Worm (Caenorhabditis elegans) whole organism, L4 larva: ENCODE measurements around the gene ttr-15.

Experiments
- F26F4.8 ChIP-seq: fragments of 200-800 bp; sonication (Bioruptor generic); conservative IDR thresholded peaks from 2 replicates; pipeline ENCODE4 v1.3.6; 2022; ENCODE audit warnings: missing genetic modification characterization, missing compliant biosample characterization
- F37D6.2 ChIP-seq: sonication (generic microtip); optimal IDR thresholded peaks from 2 replicates; lab custom pipeline; 2016; ENCODE audit warnings: mild to moderate bottlenecking, missing genetic modification characterization, missing compliant biosample characterization
- T20F7.1 ChIP-seq: fragments of 200-800 bp; sonication (Bioruptor generic); optimal IDR thresholded peaks from 2 replicates; lab custom pipeline; 2018; ENCODE audit warnings: mild to moderate bottlenecking, missing genetic modification characterization, missing compliant biosample characterization
- Y48G9A.11 ChIP-seq: fragments of 200-800 bp; sonication (Bioruptor generic); IDR thresholded peaks from 2 replicates; pipeline ENCODE4 v1.3.6; 2022; ENCODE audit warnings: missing genetic modification reagents, missing genetic modification characterization, missing compliant biosample characterization
- ZK337.2 ChIP-seq: fragments of 200-800 bp; sonication (Bioruptor generic); IDR thresholded peaks from 2 replicates; pipeline ENCODE4 v1.3.6; 2022; ENCODE audit warnings: missing genetic modification reagents, missing genetic modification characterization, missing compliant biosample characterization
- ZK546.5 ChIP-seq, 2 experiments: sonication (generic microtip); optimal IDR thresholded peaks; 2 replicates each; lab custom pipeline; 2017; ENCODE audit warnings: missing biosample characterization in 2 of 2, missing genetic modification characterization in 2 of 2
- aha-1 ChIP-seq: fragments of 150-350 bp; peaks from one replicate; lab custom pipeline; 2014; ENCODE audit warnings: missing biosample characterization, missing genetic modification characterization
- arid-1 ChIP-seq: fragments of 200-800 bp; sonication (Bioruptor generic); conservative IDR thresholded peaks from 2 replicates; pipeline ENCODE4 v1.3.6; 2022; ENCODE audit warnings: missing genetic modification reagents, missing genetic modification characterization, missing compliant biosample characterization
- attf-4 ChIP-seq: sonication (generic microtip); optimal IDR thresholded peaks from 3 replicates; lab custom pipeline; 2017; ENCODE audit warnings: missing biosample characterization, missing genetic modification characterization
- ceh-62 ChIP-seq: sonication (generic microtip); optimal IDR thresholded peaks from 2 replicates; lab custom pipeline; 2017; ENCODE audit warnings: missing biosample characterization, missing genetic modification characterization
- ceh-82 ChIP-seq: sonication (generic microtip); optimal IDR thresholded peaks from 2 replicates; lab custom pipeline; 2017; ENCODE audit warnings: missing biosample characterization, missing genetic modification characterization
- ces-1 ChIP-seq: fragments of 150-350 bp; sonication (generic microtip); optimal IDR thresholded peaks from 4 replicates; lab custom pipeline; 2014; ENCODE audit warnings: missing biosample characterization, missing genetic modification reagents, missing genetic modification characterization
- ctbp-1 ChIP-seq: fragments of 200-800 bp; sonication (Bioruptor generic); IDR thresholded peaks from 2 replicates; pipeline ENCODE4 v1.3.6; 2022; ENCODE audit warnings: missing genetic modification reagents, missing genetic modification characterization, missing compliant biosample characterization
- daf-16 ChIP-seq, 3 experiments: sonication (generic microtip); optimal IDR thresholded peaks; 2 replicates each; lab custom pipeline; 2016 to 2017; ENCODE audit warnings: missing genetic modification characterization in 3 of 3, missing genetic modification reagents in 3 of 3, mild to moderate bottlenecking in 2 of 3, missing compliant biosample characterization in 2 of 3, missing biosample characterization in 1 of 3, moderate library complexity in 1 of 3
- daf-19 ChIP-seq: fragments of 200-800 bp; sonication (Bioruptor generic); conservative IDR thresholded peaks from 2 replicates; pipeline ENCODE4 v1.3.6; 2022; ENCODE audit warnings: missing genetic modification characterization, missing compliant biosample characterization
- daf-8 ChIP-seq: fragments of 200-800 bp; sonication (Bioruptor generic); IDR thresholded peaks from 2 replicates; pipeline ENCODE4 v1.3.6; 2022; ENCODE audit warnings: missing genetic modification characterization, missing compliant biosample characterization
- dmd-9 ChIP-seq: fragments of 200-800 bp; sonication (Bioruptor generic); IDR thresholded peaks from 2 replicates; pipeline ENCODE4 v1.3.6; 2022; ENCODE audit warnings: missing genetic modification reagents, missing genetic modification characterization, missing compliant biosample characterization
- dpl-1 ChIP-seq: fragments of 150-350 bp; optimal IDR thresholded peaks from 2 replicates; lab custom pipeline; 2014; ENCODE audit warnings: missing biosample characterization, missing genetic modification reagents, missing genetic modification characterization
- dve-1 ChIP-seq: sonication (generic microtip); optimal IDR thresholded peaks from 2 replicates; lab custom pipeline; 2017; ENCODE audit warnings: antibody characterized with exemption, mild to moderate bottlenecking, missing genetic modification characterization, missing compliant biosample characterization; ENCODE audit not compliant: insufficient read depth
- hif-1 ChIP-seq, 2 experiments: sonication (generic microtip); optimal IDR thresholded peaks; 2 replicates each; lab custom pipeline; 2016 to 2017; ENCODE audit warnings: missing compliant biosample characterization in 2 of 2, missing genetic modification characterization in 2 of 2, missing genetic modification reagents in 2 of 2, missing genotype in 2 of 2, mild to moderate bottlenecking in 1 of 2
- hmg-1.1 ChIP-seq: fragments of 200-800 bp; sonication (Bioruptor generic); IDR thresholded peaks from 2 replicates; pipeline ENCODE4 v1.3.6; 2022; ENCODE audit warnings: missing genetic modification reagents, missing genetic modification characterization, missing compliant biosample characterization
- jun-1 ChIP-seq: fragments of 150-350 bp; optimal IDR thresholded peaks from 2 replicates; lab custom pipeline; 2014; ENCODE audit warnings: missing biosample characterization, missing genetic modification reagents, missing genetic modification characterization
- lim-7 ChIP-seq: fragments of 200-800 bp; sonication (Bioruptor generic); IDR thresholded peaks from 2 replicates; pipeline ENCODE4 v1.3.6; 2022; ENCODE audit warnings: missing genetic modification characterization, missing compliant biosample characterization
- lin-13 ChIP-seq: fragments of 150-350 bp; optimal IDR thresholded peaks from 2 replicates; lab custom pipeline; 2014; ENCODE audit warnings: missing biosample characterization, missing genetic modification reagents, missing genetic modification characterization
- lin-38 ChIP-seq: fragments of 200-800 bp; sonication (Bioruptor generic); IDR thresholded peaks from 2 replicates; pipeline ENCODE4 v1.3.6; 2022; ENCODE audit warnings: missing genetic modification reagents, missing genetic modification characterization, missing compliant biosample characterization
- mep-1 ChIP-seq: fragments of 150-350 bp; sonication (generic microtip); optimal IDR thresholded peaks from 3 replicates; lab custom pipeline; 2014; ENCODE audit warnings: missing biosample characterization, missing genetic modification characterization
- mes-2 ChIP-seq: sonication (generic microtip); optimal IDR thresholded peaks from 2 replicates; lab custom pipeline; 2016; ENCODE audit warnings: missing genotype, mild to moderate bottlenecking, missing genetic modification characterization, missing compliant biosample characterization; ENCODE audit not compliant: poor library complexity, severe bottlenecking
- mxl-2 ChIP-seq: fragments of 200-800 bp; sonication (Bioruptor generic); conservative IDR thresholded peaks from 2 replicates; pipeline ENCODE4 v1.3.6; 2022; ENCODE audit warnings: missing genetic modification reagents, missing genetic modification characterization, missing compliant biosample characterization
- nhr-102 ChIP-seq: sonication (generic microtip); optimal IDR thresholded peaks from 2 replicates; lab custom pipeline; 2016; ENCODE audit warnings: mild to moderate bottlenecking, missing genetic modification characterization, moderate library complexity, missing compliant biosample characterization
- nhr-41 ChIP-seq: fragments of 200-800 bp; sonication (Bioruptor generic); IDR thresholded peaks from 2 replicates; pipeline ENCODE4 v1.3.6; 2022; ENCODE audit warnings: missing genetic modification reagents, missing genetic modification characterization, missing compliant biosample characterization
- nhr-6 ChIP-seq: fragments of 150-350 bp; optimal IDR thresholded peaks from 2 replicates; lab custom pipeline; 2014; ENCODE audit warnings: missing biosample characterization, missing genetic modification characterization
- pha-4 ChIP-seq, 2 experiments: fragments of 150-350 bp in 1 of 2; fragments of 200-800 bp in 1 of 2; sonication (Bioruptor generic) in 1 of 2; IDR thresholded peaks in 1 of 2; optimal IDR thresholded peaks in 1 of 2; 2 replicates each; pipeline versions ENCODE4 v1.3.6 to Lab custom; 2014 to 2022; ENCODE audit warnings: missing genetic modification characterization in 2 of 2, missing genetic modification reagents in 2 of 2, missing biosample characterization in 1 of 2, missing compliant biosample characterization in 1 of 2
- rbr-2 ChIP-seq: sonication (generic microtip); optimal IDR thresholded peaks from 2 replicates; lab custom pipeline; 2016; ENCODE audit warnings: missing genotype, missing genetic modification characterization, missing compliant biosample characterization
- saeg-2 ChIP-seq: fragments of 200-800 bp; sonication (Bioruptor generic); IDR thresholded peaks from 2 replicates; pipeline ENCODE4 v1.3.6; 2022; ENCODE audit warnings: missing genetic modification reagents, missing genetic modification characterization, missing compliant biosample characterization
- sdz-12 ChIP-seq: fragments of 200-800 bp; sonication (Bioruptor generic); optimal IDR thresholded peaks from 2 replicates; lab custom pipeline; 2018; ENCODE audit warnings: mild to moderate bottlenecking, missing genetic modification characterization, missing compliant biosample characterization
- set-16 ChIP-seq: fragments of 200-800 bp; sonication (Bioruptor generic); IDR thresholded peaks from 2 replicates; pipeline ENCODE4 v1.3.6; 2022; ENCODE audit warnings: missing genetic modification reagents, missing genetic modification characterization, missing compliant biosample characterization
- snpc-4 ChIP-seq: fragments of 150-350 bp; optimal IDR thresholded peaks from 2 replicates; lab custom pipeline; 2014; ENCODE audit warnings: missing biosample characterization, missing genetic modification characterization
- spr-1 ChIP-seq: sonication (generic microtip); optimal IDR thresholded peaks from 2 replicates; lab custom pipeline; 2016; ENCODE audit warnings: mild to moderate bottlenecking, missing genetic modification characterization, missing compliant biosample characterization
- tag-97 ChIP-seq: fragments of 200-800 bp; sonication (Bioruptor generic); IDR thresholded peaks from 2 replicates; pipeline ENCODE4 v1.3.6; 2022; ENCODE audit warnings: missing genetic modification characterization, missing compliant biosample characterization
- unc-62 ChIP-seq, 3 experiments: fragments of 150-350 bp in 1 of 3; sonication (generic microtip); optimal IDR thresholded peaks in 2 of 3; peaks in 1 of 3; 1 replicate in 1 of 3; 2 replicates in 2 of 3; lab custom pipeline; 2014 to 2017; ENCODE audit warnings: missing biosample characterization in 3 of 3, missing genetic modification characterization in 3 of 3, missing genetic modification reagents in 3 of 3, missing genotype in 1 of 3
- vab-7 ChIP-seq: fragments of 200-800 bp; sonication (Bioruptor generic); IDR thresholded peaks from 2 replicates; pipeline ENCODE4 v1.3.6; 2022; ENCODE audit warnings: missing genetic modification reagents, missing genetic modification characterization, missing compliant biosample characterization
- zfp-3 ChIP-seq: fragments of 200-800 bp; sonication (Bioruptor generic); conservative IDR thresholded peaks from 2 replicates; pipeline ENCODE4 v1.3.6; 2022; ENCODE audit warnings: missing genetic modification reagents, missing genetic modification characterization, missing compliant biosample characterization
- zip-11 ChIP-seq: fragments of 200-800 bp; sonication (Bioruptor generic); IDR thresholded peaks from 2 replicates; pipeline ENCODE4 v1.3.6; 2022; ENCODE audit warnings: missing genetic modification characterization, missing compliant biosample characterization
- zip-2 ChIP-seq: fragments of 150-350 bp; optimal IDR thresholded peaks from 2 replicates; lab custom pipeline; 2014; ENCODE audit warnings: missing biosample characterization, missing genetic modification characterization

ttr-15 gene

ce11 chrIII:10378899-10379298 lies 41.3 kb downstream of the ttr-15 start (continued):
- TF ChIP-seq snpc-4 (tag; lab: Kevin White, UChicago) (no peak), nhr-6 (tag; lab: Kevin White, UChicago) (no peak), nhr-102 (tag; lab: Kevin White, UChicago) (no peak), hif-1 (tag; optimal IDR thresholded peaks at IDR 0.05; lab: Kevin White, UChicago) (peak in 1 of 2 experiments; percentile 25), mxl-2 (GFP tag; lab: Robert Waterston, UW) (no peak), saeg-2 (GFP tag; lab: Robert Waterston, UW) (no peak), ctbp-1 (GFP tag; lab: Robert Waterston, UW) (no peak), spr-1 (tag; lab: Kevin White, UChicago) (no peak), dpl-1 (GFP tag; lab: Kevin White, UChicago) (no peak), set-16 (GFP tag; lab: Robert Waterston, UW) (no peak)

ce11 chrIII:10379632-10380031 lies 42.0 kb downstream of the ttr-15 start:
- no peak for TF ChIP-seq hif-1 (tag; optimal IDR thresholded peaks at IDR 0.05; lab: Kevin White, UChicago)
- no peak for TF ChIP-seq tag-97 (GFP tag; lab: Robert Waterston, UW)
- no peak for TF ChIP-seq jun-1 (tag; lab: Kevin White, UChicago)
- no peak for TF ChIP-seq F37D6.2 (tag; lab: Kevin White, UChicago)
- TF ChIP-seq dmd-9 (GFP tag; lab: Robert Waterston, UW): no peak
- TF ChIP-seq daf-16 (GFP tag; optimal IDR thresholded peaks at IDR 0.05; lab: Kevin White, UChicago): no peak
- peak; percentile 12 for TF ChIP-seq daf-16 (tag; optimal IDR thresholded peaks at IDR 0.05; lab: Kevin White, UChicago)
- peak in 1 of 2 experiments; percentile 15 for TF ChIP-seq unc-62 (GFP tag; optimal IDR thresholded peaks at IDR 0.05 in 1 of 2; lab: Kevin White, UChicago)
- TF ChIP-seq unc-62 (tag; optimal IDR thresholded peaks at IDR 0.05; lab: Kevin White, UChicago): no peak
- no peak for TF ChIP-seq daf-8
- TF ChIP-seq arid-1 (GFP tag; lab: Robert Waterston, UW): no peak
- peak; percentile 44 for TF ChIP-seq aha-1 (tag; lab: Kevin White, UChicago)
- no peak for TF ChIP-seq dpl-1 (GFP tag; lab: Kevin White, UChicago)
- TF ChIP-seq nhr-41 (GFP tag; lab: Robert Waterston, UW): no peak
- TF ChIP-seq zfp-3 (GFP tag; lab: Robert Waterston, UW): no peak
- no peak for TF ChIP-seq lim-7 (GFP tag; lab: Robert Waterston, UW)
- TF ChIP-seq attf-4: no peak
- no peak for TF ChIP-seq ces-1 (GFP tag; lab: Kevin White, UChicago)
- no peak for TF ChIP-seq F26F4.8 (GFP tag; lab: Robert Waterston, UW)
- TF ChIP-seq Y48G9A.11 (GFP tag; lab: Robert Waterston, UW): no peak

ce11 chrIII:10380640-10381039 lies 43.0 kb downstream of the ttr-15 start:
- no peak for TF ChIP-seq vab-7 (GFP tag; lab: Robert Waterston, UW)
- no peak for TF ChIP-seq snpc-4 (tag; lab: Kevin White, UChicago)
- no peak for TF ChIP-seq pha-4 (GFP tag; IDR thresholded peaks at IDR 0.05; lab: Robert Waterston, UW)
- TF ChIP-seq pha-4 (tag; optimal IDR thresholded peaks at IDR 0.05; lab: Kevin White, UChicago): no peak
- TF ChIP-seq hmg-1.1 (GFP tag; lab: Robert Waterston, UW): peak; percentile 37; the same call in 1 of the 2 replicates
- TF ChIP-seq ctbp-1 (GFP tag; lab: Robert Waterston, UW): no peak
- TF ChIP-seq mep-1: peak; percentile 30
- no peak for TF ChIP-seq zfp-3 (GFP tag; lab: Robert Waterston, UW)
- no peak for TF ChIP-seq lin-38 (GFP tag; lab: Robert Waterston, UW)
- TF ChIP-seq lin-13 (GFP tag; lab: Kevin White, UChicago): no peak
- TF ChIP-seq sdz-12 (GFP tag; lab: Kevin White, UChicago): no peak
- no peak for TF ChIP-seq daf-16 (GFP tag; optimal IDR thresholded peaks at IDR 0.05; lab: Kevin White, UChicago)
- TF ChIP-seq daf-16 (tag; optimal IDR thresholded peaks at IDR 0.05; lab: Kevin White, UChicago): no peak
- no peak for TF ChIP-seq Y48G9A.11 (GFP tag; lab: Robert Waterston, UW)
- no peak for TF ChIP-seq zip-2 (tag; lab: Kevin White, UChicago)
- no peak for TF ChIP-seq zip-11
- no peak for TF ChIP-seq F37D6.2 (tag; lab: Kevin White, UChicago)
- TF ChIP-seq hif-1 (tag; optimal IDR thresholded peaks at IDR 0.05; lab: Kevin White, UChicago): peak in 1 of 2 experiments; percentile 66
- peak; percentile 14 for TF ChIP-seq dve-1 (tag; lab: Kevin White, UChicago)
- peak; percentile 17 for TF ChIP-seq mes-2 (tag; lab: Kevin White, UChicago)
- no peak for TF ChIP-seq daf-19 (GFP tag; lab: Robert Waterston, UW)
- TF ChIP-seq T20F7.1 (GFP tag; lab: Kevin White, UChicago): no peak
- peak; percentile 17 for TF ChIP-seq nhr-6 (tag; lab: Kevin White, UChicago)
- no peak for TF ChIP-seq set-16 (GFP tag; lab: Robert Waterston, UW)
- no peak for TF ChIP-seq ceh-62 (tag; lab: Kevin White, UChicago)
- no peak for TF ChIP-seq rbr-2 (tag; lab: Kevin White, UChicago)
- TF ChIP-seq ceh-82 (tag; lab: Kevin White, UChicago): no peak
- no peak for TF ChIP-seq ZK546.5 (tag; optimal IDR thresholded peaks at IDR 0.05; lab: Kevin White, UChicago)
- TF ChIP-seq ZK337.2 (GFP tag; lab: Robert Waterston, UW): no peak
